Worm (Caenorhabditis elegans) whole organism, L2 larva: ENCODE measurements around the gene F54H5.2.

Experiments
- aly-2 ChIP-seq: fragments of 150-350 bp; optimal IDR thresholded peaks from 2 replicates; lab custom pipeline; 2014; ENCODE audit warnings: missing biosample characterization, missing genetic modification characterization
- blmp-1 ChIP-seq: sonication (generic microtip); optimal IDR thresholded peaks from 2 replicates; lab custom pipeline; 2017; ENCODE audit warnings: missing genetic modification characterization, mild to moderate bottlenecking, missing compliant biosample characterization, antibody characterized with exemption, moderate library complexity; ENCODE audit not compliant: insufficient read depth
- ceh-16 ChIP-seq: fragments of 150-350 bp; optimal IDR thresholded peaks from 2 replicates; lab custom pipeline; 2014; ENCODE audit warnings: missing biosample characterization, missing genetic modification characterization
- fos-1 ChIP-seq: fragments of 150-350 bp; optimal IDR thresholded peaks from 2 replicates; lab custom pipeline; 2014; ENCODE audit warnings: missing biosample characterization, missing genetic modification characterization
- unc-62 ChIP-seq: fragments of 150-350 bp; optimal IDR thresholded peaks from 2 replicates; lab custom pipeline; 2014; ENCODE audit warnings: missing biosample characterization, missing genetic modification reagents, missing genetic modification characterization
- zag-1 ChIP-seq: fragments of 150-350 bp; optimal IDR thresholded peaks from 2 replicates; lab custom pipeline; 2014; ENCODE audit warnings: missing biosample characterization, missing genetic modification characterization
- ztf-11 ChIP-seq: sonication (generic microtip); optimal IDR thresholded peaks from 2 replicates; lab custom pipeline; 2017; ENCODE audit warnings: missing biosample characterization, missing genetic modification characterization

ce11 chrII:6597507-6597906, 29.8 kb upstream of the F54H5.2 start:
- no peak for TF ChIP-seq fos-1
- TF ChIP-seq ztf-11 (tag; lab: Kevin White, UChicago) = no peak
- no peak for TF ChIP-seq aly-2 (tag; lab: Kevin White, UChicago)
- TF ChIP-seq unc-62 = no peak
- TF ChIP-seq zag-1 (tag; lab: Kevin White, UChicago) = no peak
- TF ChIP-seq ceh-16 = no peak
- no peak for TF ChIP-seq blmp-1
